Fruit fly (Drosophila melanogaster): ENCODE results near the gene CG31955.

Gene CG31955

DNA sequence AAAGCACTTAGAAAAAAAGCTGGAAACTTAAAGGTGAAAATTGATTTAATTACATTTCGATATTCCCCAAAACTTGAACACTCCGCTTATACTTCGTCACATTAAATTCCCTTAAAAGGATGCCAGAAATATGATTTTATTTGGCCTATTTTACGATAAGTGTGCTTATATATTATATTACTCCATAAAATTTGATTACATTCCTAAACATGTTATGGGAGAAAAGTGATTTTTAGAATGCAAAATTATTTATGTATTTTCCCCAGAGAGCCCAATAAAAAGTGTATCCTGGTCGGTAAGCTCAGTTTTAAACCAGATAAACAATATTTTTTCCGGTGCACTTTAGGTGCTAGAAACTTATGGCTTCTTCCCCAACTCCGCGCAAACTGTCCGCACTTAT is 24.8 kb upstream of the CG31955 start:
- no peak for TF ChIP-seq rgr (GFP tag; optimal IDR thresholded peaks at IDR 0.05)
- TF ChIP-seq usp (GFP tag; optimal IDR thresholded peaks at IDR 0.05) = no peak
- no peak for TF ChIP-seq Hnf4 (GFP tag; optimal IDR thresholded peaks at IDR 0.05)
- TF ChIP-seq Myc (optimal IDR thresholded peaks at IDR 0.05) = no peak
- TF ChIP-seq OdsH (GFP tag; optimal IDR thresholded peaks at IDR 0.05) = no peak
- TF ChIP-seq foxo (GFP tag; optimal IDR thresholded peaks at IDR 0.05) = no peak
- no peak for TF ChIP-seq CrebA (GFP tag; optimal IDR thresholded peaks at IDR 0.05; ENCODE audit: borderline replicate concordance)
- no peak for TF ChIP-seq ey (GFP tag; optimal IDR thresholded peaks at IDR 0.05)
- TF ChIP-seq dl (GFP tag; optimal IDR thresholded peaks at IDR 0.05; ENCODE audit: insufficient read depth in 1 of 2, partially characterized antibody in 2 of 2) = no peak
- no peak for TF ChIP-seq GATAd (GFP tag; optimal IDR thresholded peaks at IDR 0.05)
- TF ChIP-seq Rel (GFP tag; optimal IDR thresholded peaks at IDR 0.05) = no peak
- TF ChIP-seq Rel (tag; optimal IDR thresholded peaks at IDR 0.05) = no peak
- no peak for TF ChIP-seq Mio (GFP tag; optimal IDR thresholded peaks at IDR 0.05)
- no peak for TF ChIP-seq tai (GFP tag; optimal IDR thresholded peaks at IDR 0.05)
- TF ChIP-seq Dif (GFP tag; optimal IDR thresholded peaks at IDR 0.05; ENCODE audit: partially characterized antibody) = no peak
- no peak for TF ChIP-seq fru (GFP tag; optimal IDR thresholded peaks at IDR 0.05)
- TF ChIP-seq Vsx2 (GFP tag; optimal IDR thresholded peaks at IDR 0.05; ENCODE audit: partially characterized antibody) = no peak

DNA sequence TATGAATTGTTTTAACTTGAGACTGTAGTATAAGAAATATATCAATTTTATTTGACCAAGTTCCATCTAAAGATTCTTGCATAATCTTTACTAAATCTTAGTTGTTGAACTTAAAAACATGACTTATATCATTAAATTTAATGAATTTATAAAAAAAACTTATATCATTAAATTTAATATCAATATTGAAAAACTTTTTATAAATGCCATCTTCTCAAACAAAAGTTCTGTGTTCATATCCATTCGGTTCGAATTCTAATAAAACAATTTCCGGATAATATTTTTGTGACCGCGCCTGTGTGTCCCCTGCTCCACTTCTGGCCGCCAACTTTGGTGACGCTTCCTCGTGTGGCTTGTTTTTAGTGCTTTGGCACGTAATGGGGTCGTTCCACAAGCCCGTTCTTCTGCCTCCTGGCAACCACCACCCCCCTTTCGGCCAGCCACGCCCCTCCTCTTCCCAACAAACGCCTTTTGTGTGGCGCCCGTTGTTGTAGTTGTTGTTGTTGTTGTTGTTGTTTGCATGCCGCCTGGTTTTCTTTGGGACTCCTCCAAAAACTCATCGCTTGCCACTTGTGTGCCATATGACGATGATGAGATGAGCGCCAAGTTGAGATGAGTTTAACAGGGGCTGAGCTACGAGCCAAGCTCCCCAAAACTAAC is 24.2 kb upstream of the CG31955 start:
- no peak for TF ChIP-seq fru (GFP tag; optimal IDR thresholded peaks at IDR 0.05)
- TF ChIP-seq Myc (optimal IDR thresholded peaks at IDR 0.05) = no peak
- TF ChIP-seq dmrt93B (GFP tag; optimal IDR thresholded peaks at IDR 0.05) = no peak
- TF ChIP-seq Vsx2 (GFP tag; optimal IDR thresholded peaks at IDR 0.05; ENCODE audit: partially characterized antibody) = no peak
- TF ChIP-seq tai (GFP tag; optimal IDR thresholded peaks at IDR 0.05) = no peak
- TF ChIP-seq OdsH (GFP tag; optimal IDR thresholded peaks at IDR 0.05) = no peak
- no peak for TF ChIP-seq Hr83 (GFP tag; optimal IDR thresholded peaks at IDR 0.05; ENCODE audit: poor library complexity, severe bottlenecking)
- no peak for TF ChIP-seq Mio (GFP tag; optimal IDR thresholded peaks at IDR 0.05)
- no peak for TF ChIP-seq psq (GFP tag; optimal IDR thresholded peaks at IDR 0.05)
- TF ChIP-seq rgr (GFP tag; optimal IDR thresholded peaks at IDR 0.05) = no peak
- TF ChIP-seq usp (GFP tag; optimal IDR thresholded peaks at IDR 0.05) = no peak

DNA sequence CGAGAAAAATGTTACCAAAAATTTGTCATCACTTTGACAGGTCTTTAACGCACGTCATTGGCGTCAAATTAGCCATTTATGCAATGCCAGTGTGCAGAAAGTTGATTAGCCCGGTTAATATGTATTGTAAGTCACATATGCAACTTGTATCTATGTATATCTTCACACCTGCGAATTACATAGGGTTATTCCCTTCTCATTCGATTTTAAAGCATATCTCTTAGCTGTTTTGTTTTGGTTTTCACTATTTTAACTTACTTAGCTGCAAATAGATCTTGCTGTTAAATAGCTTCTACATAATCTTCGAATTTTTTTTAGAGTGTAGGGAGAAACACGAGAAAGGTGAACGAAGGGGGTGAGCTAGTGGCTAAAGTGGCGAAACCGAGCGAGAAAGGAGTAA is 18.1 kb upstream of the CG31955 start:
- TF ChIP-seq N (GFP tag; optimal IDR thresholded peaks at IDR 0.05) = no peak
- no peak for TF ChIP-seq CG9705 (GFP tag; optimal IDR thresholded peaks at IDR 0.05)
- TF ChIP-seq fru (GFP tag; optimal IDR thresholded peaks at IDR 0.05) = no peak
- TF ChIP-seq Hr78 (GFP tag; optimal IDR thresholded peaks at IDR 0.05) = no peak
- no peak for TF ChIP-seq br (GFP tag; optimal IDR thresholded peaks at IDR 0.05)
- no peak for TF ChIP-seq dl (GFP tag; optimal IDR thresholded peaks at IDR 0.05; ENCODE audit: insufficient read depth in 1 of 2, partially characterized antibody in 2 of 2)
- no peak for TF ChIP-seq Myc (optimal IDR thresholded peaks at IDR 0.05)
- TF ChIP-seq woc (GFP tag; optimal IDR thresholded peaks at IDR 0.05) = no peak

DNA sequence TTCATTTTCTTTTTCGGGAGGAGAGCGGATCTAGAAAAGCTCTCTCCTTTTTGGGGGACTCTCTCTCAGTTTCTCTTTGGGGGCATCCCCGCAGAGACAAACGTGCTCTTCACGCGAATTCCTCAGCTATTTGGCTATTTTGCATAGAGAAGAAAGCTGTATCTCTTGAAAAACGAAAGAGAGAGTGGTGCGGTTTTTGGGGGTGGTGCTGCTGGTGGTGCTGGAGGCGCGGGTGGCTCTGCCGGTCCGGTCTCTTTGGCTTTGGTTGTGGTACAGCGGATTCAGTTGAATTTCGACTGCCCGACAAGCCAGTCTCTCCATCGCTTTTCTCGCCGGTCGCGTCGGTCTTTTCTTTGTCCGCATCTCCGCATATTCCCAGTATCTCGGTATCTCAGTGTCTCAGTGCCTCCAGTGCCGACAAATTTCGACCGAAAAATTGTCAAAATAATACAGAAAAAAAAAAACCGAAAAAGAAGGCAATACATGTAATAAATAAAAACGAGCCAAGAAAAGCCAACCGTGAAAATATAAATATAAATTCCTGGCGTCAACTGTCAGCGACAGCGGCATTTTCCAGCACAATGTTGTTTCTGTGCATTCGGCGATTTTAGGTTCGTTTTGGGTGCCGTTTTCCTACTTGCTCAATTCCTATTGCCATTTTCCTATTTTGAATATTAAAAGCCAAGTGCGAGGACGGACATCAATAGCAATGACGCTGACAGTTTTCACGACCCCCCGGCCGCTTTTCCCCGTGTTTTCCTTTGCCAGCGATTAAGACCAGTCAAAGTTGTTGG is 17.5 kb upstream of the CG31955 start, which contains the start of gene CG10019:
TSS of gene CG10019 (plus strand) at position 285 of the 794 bp plus-strand sequence.
- TF ChIP-seq Abd-B (GFP tag; optimal IDR thresholded peaks at IDR 0.05) (no peak), Dif (GFP tag; optimal IDR thresholded peaks at IDR 0.05; ENCODE audit: partially characterized antibody) (no peak), Jra (GFP tag; optimal IDR thresholded peaks at IDR 0.05) (no peak), psq (GFP tag; optimal IDR thresholded peaks at IDR 0.05) (no peak), sage (GFP tag; optimal IDR thresholded peaks at IDR 0.05) (no peak), GATAd (GFP tag; optimal IDR thresholded peaks at IDR 0.05) (no peak), Hr78 (GFP tag; optimal IDR thresholded peaks at IDR 0.05) (no peak), h (GFP tag; optimal IDR thresholded peaks at IDR 0.05) (no peak), woc (GFP tag; optimal IDR thresholded peaks at IDR 0.05) (no peak), pan (optimal IDR thresholded peaks at IDR 0.05) (no peak), dmrt93B (GFP tag; optimal IDR thresholded peaks at IDR 0.05) (no peak), CG9705 (GFP tag; optimal IDR thresholded peaks at IDR 0.05) (no peak), dsf (GFP tag; optimal IDR thresholded peaks at IDR 0.05; ENCODE audit: borderline replicate concordance) (no peak), Hnf4 (GFP tag; optimal IDR thresholded peaks at IDR 0.05) (no peak), HLH106 (tag; optimal IDR thresholded peaks at IDR 0.05) (no peak), tai (GFP tag; optimal IDR thresholded peaks at IDR 0.05) (no peak), CG32264 (GFP tag; optimal IDR thresholded peaks at IDR 0.05) (no peak), foxo (GFP tag; optimal IDR thresholded peaks at IDR 0.05) (no peak), Mio (GFP tag; optimal IDR thresholded peaks at IDR 0.05) (no peak), dl (GFP tag; optimal IDR thresholded peaks at IDR 0.05; ENCODE audit: insufficient read depth in 1 of 2, partially characterized antibody in 2 of 2) (no peak)
